Worm (Caenorhabditis elegans) whole organism, mixed stage, embryonic: ENCODE data around the gene ZC266.1.

ENCODE experiments used
- bed-3 ChIP-seq: fragments of 200-800 bp; sonication (Bioruptor generic); optimal IDR thresholded peaks from 3 replicates; lab custom pipeline; 2018; ENCODE audit warnings: mild to moderate bottlenecking, missing genetic modification characterization, moderate library complexity, missing compliant biosample characterization
- ceh-43 ChIP-seq: fragments of 200-800 bp; sonication (Bioruptor generic); optimal IDR thresholded peaks from 2 replicates; lab custom pipeline; 2018; ENCODE audit warnings: mild to moderate bottlenecking, missing genetic modification characterization, moderate library complexity, missing compliant biosample characterization
- ces-1 ChIP-seq: fragments of 150-350 bp; optimal IDR thresholded peaks from 2 replicates; lab custom pipeline; 2014; ENCODE audit warnings: missing biosample characterization, missing genetic modification reagents, missing genetic modification characterization
- lin-13 ChIP-seq: fragments of 150-350 bp; optimal IDR thresholded peaks from 2 replicates; lab custom pipeline; 2014; ENCODE audit warnings: missing biosample characterization, missing genetic modification characterization
- nhr-237 ChIP-seq: fragments of 150-350 bp; optimal IDR thresholded peaks from 2 replicates; lab custom pipeline; 2014; ENCODE audit warnings: missing biosample characterization, missing genetic modification characterization
- nhr-76 ChIP-seq: sonication (generic microtip); optimal IDR thresholded peaks from 2 replicates; lab custom pipeline; 2017; ENCODE audit warnings: missing biosample characterization, missing genetic modification characterization
- snpc-4 ChIP-seq: fragments of 150-350 bp; optimal IDR thresholded peaks from 2 replicates; lab custom pipeline; 2014; ENCODE audit warnings: missing biosample characterization, missing genetic modification characterization
- sptf-1 ChIP-seq: sonication (generic microtip); optimal IDR thresholded peaks from 2 replicates; lab custom pipeline; 2017; ENCODE audit warnings: mild to moderate bottlenecking, missing genetic modification characterization, moderate library complexity, missing compliant biosample characterization
- ztf-11 ChIP-seq: fragments of 150-350 bp; optimal IDR thresholded peaks from 2 replicates; lab custom pipeline; 2014; ENCODE audit warnings: missing biosample characterization, missing genetic modification characterization

- no peak for TF ChIP-seq nhr-76 (tag; lab: Kevin White, UChicago)
- no peak for TF ChIP-seq snpc-4 (tag; lab: Kevin White, UChicago)
- no peak for TF ChIP-seq ces-1 (GFP tag; lab: Kevin White, UChicago)
- TF ChIP-seq ceh-43 = no peak
- no peak for TF ChIP-seq lin-13 (tag; lab: Kevin White, UChicago)
- no peak for TF ChIP-seq ztf-11
- no peak for TF ChIP-seq bed-3 (GFP tag; lab: Kevin White, UChicago)
- TF ChIP-seq sptf-1 (tag; lab: Kevin White, UChicago) = no peak
- no peak for TF ChIP-seq nhr-237 (tag; lab: Kevin White, UChicago)
Observed at ce11 chrV:4667062-4667461, 33.0 kb downstream of the ZC266.1 start.
